Worm (Caenorhabditis elegans): Measurements from ENCODE around the gene T28A11.3.

T28A11.3 gene

ce11 chrV:3318975-3319374, 43.8 kb downstream of the T28A11.3 start, which contains the start of gene F35F10.13:
F35F10.13 (minus strand) TSS chrV:3319075.
- no peak for TF ChIP-seq aly-2 (tag; optimal IDR thresholded peaks at IDR 0.05)
- no peak for TF ChIP-seq nhr-67 (tag; optimal IDR thresholded peaks at IDR 0.05)
- no peak for TF ChIP-seq ceh-28 (tag; optimal IDR thresholded peaks at IDR 0.05)
- TF ChIP-seq nhr-28 (tag; optimal IDR thresholded peaks at IDR 0.05), result no peak
- TF ChIP-seq elt-3 (tag; optimal IDR thresholded peaks at IDR 0.05), result no peak
- no peak for TF ChIP-seq mml-1 (tag; optimal IDR thresholded peaks at IDR 0.05)
- no peak for TF ChIP-seq elt-2 (tag; optimal IDR thresholded peaks at IDR 0.05)
- TF ChIP-seq hmg-11 (tag; optimal IDR thresholded peaks at IDR 0.05), result no peak

DNA sequence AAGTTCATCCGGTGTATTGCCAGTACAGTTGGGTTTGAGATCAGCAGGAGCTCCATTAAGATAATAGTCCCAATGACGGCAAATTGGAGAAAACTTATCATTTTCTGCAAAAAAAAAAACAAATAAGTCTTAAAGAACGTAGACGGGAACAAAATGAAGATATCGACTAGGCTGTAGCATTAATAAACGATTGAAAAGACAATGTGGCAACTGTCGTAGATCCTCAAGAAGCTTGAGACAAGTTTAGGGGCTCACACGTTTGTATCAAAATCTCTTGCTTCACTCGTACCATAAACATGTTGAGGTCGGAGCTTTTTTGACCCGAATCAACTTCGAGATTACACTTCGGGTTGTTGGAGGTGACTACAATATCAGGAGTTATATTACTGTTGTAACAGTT, 44.9 kb downstream of the T28A11.3 start, which contains the start of gene F35F10.14:
Gene F35F10.14 (minus strand): TSS at position 101 of the 400 bp plus-strand sequence.
- TF ChIP-seq ZK546.5 (tag; optimal IDR thresholded peaks at IDR 0.05) (no peak), nhr-23 (tag; optimal IDR thresholded peaks at IDR 0.05) (no peak), ztf-11 (tag; optimal IDR thresholded peaks at IDR 0.05) (no peak), R02D3.7 (tag; optimal IDR thresholded peaks at IDR 0.05) (no peak), ama-1 (optimal IDR thresholded peaks at IDR 0.05) (no peak), tbx-2 (tag; optimal IDR thresholded peaks at IDR 0.05) (no peak), nhr-77 (tag; optimal IDR thresholded peaks at IDR 0.05) (no peak), pqm-1 (tag; optimal IDR thresholded peaks at IDR 0.05) (no peak), lsy-12 (tag; optimal IDR thresholded peaks at IDR 0.05) (no peak), lin-15B (tag; optimal IDR thresholded peaks at IDR 0.05) (no peak), jun-1 (tag; optimal IDR thresholded peaks at IDR 0.05) (no peak), eor-1 (tag; optimal IDR thresholded peaks at IDR 0.05) (no peak), elt-1 (tag; optimal IDR thresholded peaks at IDR 0.05) (no peak), hmg-11 (tag; optimal IDR thresholded peaks at IDR 0.05) (no peak), aly-2 (tag; optimal IDR thresholded peaks at IDR 0.05) (no peak), elt-2 (tag; optimal IDR thresholded peaks at IDR 0.05) (no peak)

DNA sequence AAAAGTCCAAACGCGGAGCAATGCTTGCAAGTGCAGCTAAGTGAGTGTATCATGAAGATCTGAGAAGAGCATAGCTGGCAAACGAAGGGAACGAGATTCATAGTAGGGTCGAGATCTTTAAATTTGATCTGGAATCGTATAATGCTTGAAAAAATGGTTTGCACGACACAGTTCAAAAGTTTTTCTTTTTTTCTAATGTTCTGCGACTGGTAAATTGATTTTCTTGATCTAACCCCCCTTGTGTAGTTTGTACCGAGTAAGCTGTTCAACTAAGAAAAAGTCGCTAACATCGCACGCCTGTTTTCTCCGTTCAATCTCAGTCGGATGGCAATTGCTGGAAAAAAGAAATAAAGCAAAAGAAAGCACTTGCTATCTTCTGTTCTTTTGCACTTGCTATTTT, 45.3 kb downstream of the T28A11.3 start, which contains the start of gene C17B7.14:
Gene C17B7.14 (minus strand): TSS at position 101 of the 400 bp plus-strand sequence.
- TF ChIP-seq ztf-11 (tag; optimal IDR thresholded peaks at IDR 0.05) (no peak), nhr-67 (tag; optimal IDR thresholded peaks at IDR 0.05) (no peak), nhr-237 (tag; optimal IDR thresholded peaks at IDR 0.05) (no peak), ztf-4 (tag; optimal IDR thresholded peaks at IDR 0.05) (no peak), ama-1 (optimal IDR thresholded peaks at IDR 0.05) (no peak), skn-1 (tag; optimal IDR thresholded peaks at IDR 0.05) (no peak), lin-39 (tag; optimal IDR thresholded peaks at IDR 0.05) (no peak), egl-27 (tag; optimal IDR thresholded peaks at IDR 0.05) (no peak), unc-39 (tag; optimal IDR thresholded peaks at IDR 0.05) (no peak), ceh-9 (tag; optimal IDR thresholded peaks at IDR 0.05) (no peak), tbx-2 (tag; optimal IDR thresholded peaks at IDR 0.05) (no peak), ceh-28 (tag; optimal IDR thresholded peaks at IDR 0.05) (no peak), nhr-25 (tag; optimal IDR thresholded peaks at IDR 0.05) (no peak), sea-2 (GFP tag; optimal IDR thresholded peaks at IDR 0.05) (no peak), nhr-43 (tag; optimal IDR thresholded peaks at IDR 0.05; ENCODE audit: poor library complexity, severe bottlenecking) (no peak), aly-2 (tag; optimal IDR thresholded peaks at IDR 0.05) (no peak), daf-12 (tag; optimal IDR thresholded peaks at IDR 0.05) (no peak), ceh-16 (tag; optimal IDR thresholded peaks at IDR 0.05) (no peak)

DNA sequence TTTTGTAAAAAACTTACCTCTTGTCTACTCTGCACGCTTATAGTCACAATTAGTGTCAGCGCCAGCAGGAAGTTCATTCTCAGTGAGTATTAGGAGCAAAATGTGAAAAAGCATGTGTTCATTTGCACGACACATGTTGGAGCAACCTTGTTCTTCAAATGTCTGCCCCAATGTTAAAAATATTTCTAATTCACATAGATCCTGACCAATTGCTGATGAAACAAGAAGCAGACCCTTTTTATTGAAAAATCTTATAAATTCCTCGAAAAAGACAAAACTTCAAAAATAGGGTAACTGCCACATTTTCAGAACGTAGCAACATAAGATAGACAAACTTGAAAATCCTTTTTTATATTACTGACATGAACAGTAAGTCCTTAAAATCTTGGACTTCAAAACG, 49.0 kb downstream of the T28A11.3 start, which contains the start of gene C17B7.8:
Gene C17B7.8 (minus strand): TSS at position 101 of the 400 bp plus-strand sequence.
- TF ChIP-seq fos-1 (tag; optimal IDR thresholded peaks at IDR 0.05) (no peak), ztf-11 (tag; optimal IDR thresholded peaks at IDR 0.05) (no peak), ZK546.5 (tag; optimal IDR thresholded peaks at IDR 0.05) (no peak), egl-27 (tag; optimal IDR thresholded peaks at IDR 0.05) (no peak), aly-2 (tag; optimal IDR thresholded peaks at IDR 0.05) (no peak), egl-5 (tag; optimal IDR thresholded peaks at IDR 0.05) (no peak), ceh-82 (tag; optimal IDR thresholded peaks at IDR 0.05) (no peak), nhr-23 (tag; optimal IDR thresholded peaks at IDR 0.05) (no peak), unc-62 (GFP tag; optimal IDR thresholded peaks at IDR 0.05) (no peak), skn-1 (tag; optimal IDR thresholded peaks at IDR 0.05) (no peak), elt-3 (tag; optimal IDR thresholded peaks at IDR 0.05) (no peak), zag-1 (tag; optimal IDR thresholded peaks at IDR 0.05) (no peak), nfya-1 (tag; optimal IDR thresholded peaks at IDR 0.05; ENCODE audit: insufficient read depth) (no peak), nhr-11 (tag; optimal IDR thresholded peaks at IDR 0.05) (no peak), mdl-1 (tag; optimal IDR thresholded peaks at IDR 0.05) (no peak), ama-1 (optimal IDR thresholded peaks at IDR 0.05) (no peak), nhr-77 (tag; optimal IDR thresholded peaks at IDR 0.05) (no peak), nhr-76 (tag; optimal IDR thresholded peaks at IDR 0.05) (no peak)

Data from whole organism, L3 larva.